Worm (Caenorhabditis elegans) whole organism, midembryonic: ENCODE results near the gene cup-5.

Experiments used
- T22C8.4 ChIP-seq: fragments of 200-800 bp; sonication (Bioruptor generic); IDR thresholded peaks from 2 replicates; pipeline ENCODE4 v1.3.6; 2022; ENCODE audit warnings: missing genetic modification characterization, missing compliant biosample characterization
- flt-1 ChIP-seq: fragments of 200-800 bp; sonication (Bioruptor generic); IDR thresholded peaks from 2 replicates; pipeline ENCODE4 v1.3.6; 2022; ENCODE audit warnings: missing genetic modification characterization, missing compliant biosample characterization
- med-1 ChIP-seq: sonication (generic microtip); optimal IDR thresholded peaks from 2 replicates; lab custom pipeline; 2017; ENCODE audit warnings: missing genetic modification characterization, mild to moderate bottlenecking, missing compliant biosample characterization, antibody characterized with exemption, missing genetic modification reagents; ENCODE audit not compliant: insufficient read depth
- ref-1 ChIP-seq: fragments of 200-800 bp; sonication (Bioruptor generic); conservative IDR thresholded peaks from 2 replicates; pipeline ENCODE4 v1.3.6; 2022; ENCODE audit warnings: missing genetic modification reagents, missing genetic modification characterization, missing compliant biosample characterization
- tab-1 ChIP-seq: fragments of 200-800 bp; sonication (Bioruptor generic); IDR thresholded peaks from 2 replicates; pipeline ENCODE4 v1.3.6; 2022; ENCODE audit warnings: missing genetic modification characterization, missing compliant biosample characterization
- ztf-23 ChIP-seq: fragments of 200-800 bp; sonication (Bioruptor generic); IDR thresholded peaks from 2 replicates; pipeline ENCODE4 v1.3.6; 2022; ENCODE audit warnings: missing genetic modification reagents, missing genetic modification characterization, missing compliant biosample characterization
- ztf-29 ChIP-seq: fragments of 200-800 bp; sonication (Bioruptor generic); IDR thresholded peaks from 2 replicates; pipeline ENCODE4 v1.3.6; 2022; ENCODE audit warnings: missing genetic modification reagents, missing genetic modification characterization, missing compliant biosample characterization

DNA sequence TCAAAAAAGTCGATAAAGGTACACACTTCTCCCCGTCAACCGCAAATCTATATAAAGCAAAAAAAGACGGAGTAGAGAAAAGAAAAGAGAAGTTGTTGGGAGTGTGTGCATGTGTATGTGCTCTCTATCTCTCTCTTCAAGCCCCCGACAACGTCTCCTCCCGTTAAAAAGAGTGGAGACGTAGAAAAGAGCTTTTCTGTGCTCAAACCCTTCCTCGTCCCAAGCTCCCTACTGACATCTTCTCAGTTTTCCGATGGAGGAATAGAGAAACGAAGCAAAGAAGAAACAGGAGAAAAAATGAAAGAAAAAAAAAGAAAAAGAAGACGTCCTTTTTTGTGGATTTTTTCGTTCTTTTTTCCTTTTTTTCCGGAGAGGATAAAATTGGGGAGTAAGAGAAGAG lies 3.4 kb upstream of the cup-5 start:
- TF ChIP-seq ztf-23 (GFP tag; lab: Robert Waterston, UW) (no peak), tab-1 (GFP tag; lab: Robert Waterston, UW) (no peak), ref-1 (GFP tag; lab: Robert Waterston, UW) (no peak), med-1 (GFP tag; lab: Kevin White, UChicago) (no peak), ztf-29 (GFP tag; lab: Robert Waterston, UW) (no peak), flt-1 (GFP tag; lab: Robert Waterston, UW) (no peak), T22C8.4 (GFP tag; lab: Robert Waterston, UW) (no peak)
